Worm (Caenorhabditis elegans): Measurements from ENCODE around the gene twk-16.

DNA sequence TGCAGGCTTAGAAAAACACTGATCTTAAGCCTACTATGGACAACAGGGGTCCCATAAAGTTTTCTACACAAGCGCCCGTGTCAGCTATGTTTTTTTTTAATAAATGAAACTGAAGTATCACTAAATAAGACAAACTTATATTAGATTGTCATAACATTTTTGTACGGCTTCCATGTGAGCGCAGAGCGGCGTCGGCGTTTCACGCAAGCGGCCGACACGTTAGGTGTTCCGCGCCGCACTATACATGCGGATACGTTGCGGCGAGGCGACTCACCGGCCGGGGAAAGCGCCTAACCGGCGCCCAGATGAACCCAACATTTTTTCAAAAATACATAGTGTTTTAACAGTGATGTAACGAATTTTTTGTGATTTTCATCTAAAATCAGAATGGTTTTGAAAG, 23.3 kb upstream of the twk-16 start:
- TF ChIP-seq unc-62 (GFP tag; optimal IDR thresholded peaks at IDR 0.05) (no peak), mep-1 (tag; optimal IDR thresholded peaks at IDR 0.05) (no peak), nhr-237 (tag; optimal IDR thresholded peaks at IDR 0.05) (no peak), snpc-4 (tag; optimal IDR thresholded peaks at IDR 0.05) (no peak), ztf-11 (tag; optimal IDR thresholded peaks at IDR 0.05) (no peak), pha-4 (tag; optimal IDR thresholded peaks at IDR 0.05) (no peak), ceh-83 (GFP tag; optimal IDR thresholded peaks at IDR 0.05) (no peak), unc-120 (tag; optimal IDR thresholded peaks at IDR 0.05; ENCODE audit: poor library complexity, severe bottlenecking) (no peak), nhr-76 (tag; optimal IDR thresholded peaks at IDR 0.05) (no peak)

All from whole organism, mixed stage, embryonic.